Fruit fly (Drosophila melanogaster) whole organism, embryonic: ENCODE results near the gene Kr-h2.
A peak's percentile ranks its signal among the peaks of the same experiment; 100 is the strongest.

Source experiments
- Adf1 ChIP-seq: fragments of 200-800 bp; sonication (Bioruptor generic); IDR thresholded peaks from 2 replicates; pipeline ENCODE4 v1.3.6; 2022; ENCODE audit warnings: missing biosample characterization, missing genetic modification characterization
- C15 ChIP-seq: fragments of 200-800 bp; sonication (Bioruptor generic); IDR thresholded peaks from 3 replicates; pipeline ENCODE4 v1.3.6; 2022; ENCODE audit warnings: missing biosample characterization, missing genetic modification characterization
- CG12071 ChIP-seq: fragments of 200-800 bp; sonication (Bioruptor generic); optimal IDR thresholded peaks from 3 replicates; lab custom pipeline; 2018; ENCODE audit warnings: missing biosample characterization, mild to moderate bottlenecking, missing genetic modification characterization
- CG12104 ChIP-seq: fragments of 200-800 bp; sonication (Bioruptor generic); optimal IDR thresholded peaks from 3 replicates; lab custom pipeline; 2016; ENCODE audit warnings: missing biosample characterization, missing genetic modification characterization
- CG1233 ChIP-seq: fragments of 200-800 bp; sonication (Bioruptor generic); optimal IDR thresholded peaks from 4 replicates; lab custom pipeline; 2018; ENCODE audit warnings: missing biosample characterization, mild to moderate bottlenecking, missing genetic modification characterization
- CG13296 ChIP-seq: fragments of 200-800 bp; sonication (Bioruptor generic); optimal IDR thresholded peaks from 3 replicates; lab custom pipeline; 2018; ENCODE audit warnings: missing biosample characterization, mild to moderate bottlenecking, missing genetic modification characterization
- CG13775 ChIP-seq: fragments of 200-800 bp; sonication (Bioruptor generic); optimal IDR thresholded peaks from 3 replicates; lab custom pipeline; 2017; ENCODE audit warnings: missing biosample characterization, mild to moderate bottlenecking, missing genetic modification characterization
- CG15479 ChIP-seq: fragments of 200-800 bp; sonication (Bioruptor generic); optimal IDR thresholded peaks from 3 replicates; lab custom pipeline; 2019; ENCODE audit warnings: missing biosample characterization, mild to moderate bottlenecking, missing genetic modification characterization, moderate library complexity
- CG1602 ChIP-seq: fragments of 200-800 bp; sonication (Bioruptor generic); optimal IDR thresholded peaks from 3 replicates; lab custom pipeline; 2016; ENCODE audit warnings: missing biosample characterization, missing genetic modification characterization
- CG17385 ChIP-seq: fragments of 200-800 bp; sonication (Bioruptor generic); optimal IDR thresholded peaks from 3 replicates; lab custom pipeline; 2018; ENCODE audit warnings: missing biosample characterization, mild to moderate bottlenecking, missing genetic modification characterization
- CG18599 ChIP-seq: fragments of 200-800 bp; sonication (Bioruptor generic); optimal IDR thresholded peaks from 3 replicates; lab custom pipeline; 2017; ENCODE audit warnings: missing biosample characterization, missing genetic modification characterization, mild to moderate bottlenecking, moderate library complexity, missing genetic modification reagents
- CG2199 ChIP-seq: fragments of 200-800 bp; sonication (Bioruptor generic); IDR thresholded peaks from 3 replicates; pipeline ENCODE4 v1.3.6; 2022; ENCODE audit warnings: missing biosample characterization, missing genetic modification characterization
- CG2678 ChIP-seq: fragments of 200-800 bp; sonication (Bioruptor generic); optimal IDR thresholded peaks from 3 replicates; lab custom pipeline; 2019; ENCODE audit warnings: missing biosample characterization, mild to moderate bottlenecking, missing genetic modification characterization, moderate library complexity
- CG30403 ChIP-seq: fragments of 200-800 bp; sonication (Bioruptor generic); optimal IDR thresholded peaks from 3 replicates; lab custom pipeline; 2016; ENCODE audit warnings: missing biosample characterization, missing genetic modification characterization
- CG34422 ChIP-seq: fragments of 200-800 bp; sonication (Bioruptor generic); IDR thresholded peaks from 3 replicates; pipeline ENCODE4 v1.3.6; 2022; ENCODE audit warnings: missing biosample characterization, missing genetic modification characterization
- CG42726 ChIP-seq: fragments of 200-800 bp; sonication (Bioruptor generic); IDR thresholded peaks from 2 replicates; pipeline ENCODE4 v1.3.6; 2022; ENCODE audit warnings: missing biosample characterization, missing genetic modification characterization; ENCODE audit not compliant: partially characterized antibody
- CG4820 ChIP-seq: fragments of 200-800 bp; sonication (Bioruptor generic); optimal IDR thresholded peaks from 3 replicates; lab custom pipeline; 2016; ENCODE audit warnings: missing biosample characterization, missing genetic modification characterization
- CG5180 ChIP-seq: fragments of 200-800 bp; sonication (Bioruptor generic); optimal IDR thresholded peaks from 3 replicates; lab custom pipeline; 2017; ENCODE audit warnings: missing biosample characterization, missing genetic modification characterization, mild to moderate bottlenecking, moderate library complexity, missing genetic modification reagents
- CG6765 ChIP-seq: fragments of 200-800 bp; sonication (Bioruptor generic); optimal IDR thresholded peaks from 3 replicates; lab custom pipeline; 2017; ENCODE audit warnings: missing biosample characterization, mild to moderate bottlenecking, missing genetic modification characterization
- CG7745 ChIP-seq: fragments of 200-800 bp; sonication (Bioruptor generic); optimal IDR thresholded peaks from 2 replicates; lab custom pipeline; 2018; ENCODE audit warnings: missing biosample characterization, mild to moderate bottlenecking, missing genetic modification characterization, moderate library complexity
- Deaf1 ChIP-seq: fragments of 200-800 bp; optimal IDR thresholded peaks from 3 replicates; lab custom pipeline; 2019; ENCODE audit warnings: missing biosample characterization, mild to moderate bottlenecking, missing genetic modification characterization, moderate library complexity
- Drgx ChIP-seq: fragments of 200-800 bp; sonication (Bioruptor generic); IDR thresholded peaks from 2 replicates; pipeline ENCODE4 v1.3.6; 2022; ENCODE audit warnings: missing biosample characterization, missing genetic modification characterization
- Lim3 ChIP-seq: fragments of 200-800 bp; sonication (Bioruptor generic); IDR thresholded peaks from 2 replicates; pipeline ENCODE4 v1.3.6; 2022; ENCODE audit warnings: missing biosample characterization, missing genetic modification characterization
- Med ChIP-seq: fragments of 200-800 bp; sonication (Bioruptor generic); peaks from one replicate; lab custom pipeline; 2016; ENCODE audit warnings: missing biosample characterization, missing genetic modification characterization, mild to moderate bottlenecking, inconsistent platforms, moderate library complexity
- Myb ChIP-seq: fragments of 200-800 bp; sonication (Bioruptor generic); optimal IDR thresholded peaks from 2 replicates; lab custom pipeline; 2016; ENCODE audit warnings: missing biosample characterization, missing genetic modification characterization
- Ravus ChIP-seq: fragments of 200-800 bp; sonication (Bioruptor generic); IDR thresholded peaks from 2 replicates; pipeline ENCODE4 v1.3.6; 2022; ENCODE audit warnings: missing biosample characterization, missing genetic modification characterization
- Spps ChIP-seq: fragments of 200-800 bp; sonication (Bioruptor generic); optimal IDR thresholded peaks from 2 replicates; lab custom pipeline; 2018; ENCODE audit warnings: missing biosample characterization, mild to moderate bottlenecking, missing genetic modification characterization
- Taf1 ChIP-seq: fragments of 200-800 bp; sonication (Bioruptor generic); IDR thresholded peaks from 2 replicates; pipeline ENCODE4 v1.3.6; 2022; ENCODE audit warnings: missing biosample characterization, missing genetic modification characterization
- ab ChIP-seq: fragments of 200-800 bp; sonication (Bioruptor generic); optimal IDR thresholded peaks from 2 replicates; lab custom pipeline; 2016; ENCODE audit warnings: missing biosample characterization, missing genetic modification characterization
- ato ChIP-seq: fragments of 200-800 bp; sonication (Bioruptor generic); IDR thresholded peaks from 2 replicates; pipeline ENCODE4 v1.3.6; 2022; ENCODE audit warnings: missing biosample characterization, missing genetic modification characterization; ENCODE audit not compliant: partially characterized antibody
- cwo ChIP-seq: fragments of 200-800 bp; sonication (Bioruptor generic); optimal IDR thresholded peaks from 3 replicates; lab custom pipeline; 2017; ENCODE audit warnings: missing biosample characterization, missing genetic modification characterization, mild to moderate bottlenecking, moderate library complexity, missing genetic modification reagents
- dati ChIP-seq: fragments of 200-800 bp; sonication (Bioruptor generic); IDR thresholded peaks from 2 replicates; pipeline ENCODE4 v1.3.6; 2022; ENCODE audit warnings: missing biosample characterization, missing genetic modification characterization
- disco-r ChIP-seq: fragments of 200-800 bp; sonication (Bioruptor generic); optimal IDR thresholded peaks from 2 replicates; lab custom pipeline; 2016; ENCODE audit warnings: missing biosample characterization, missing genetic modification characterization
- gem ChIP-seq: fragments of 200-800 bp; sonication (Bioruptor generic); optimal IDR thresholded peaks from 2 replicates; lab custom pipeline; 2019; ENCODE audit warnings: missing biosample characterization, mild to moderate bottlenecking, missing genetic modification characterization, moderate library complexity
- gro ChIP-seq: fragments of 200-800 bp; sonication (Bioruptor generic); optimal IDR thresholded peaks from 2 replicates; lab custom pipeline; 2016; ENCODE audit warnings: missing biosample characterization, missing genetic modification characterization
- her ChIP-seq: fragments of 200-800 bp; sonication (Bioruptor generic); optimal IDR thresholded peaks from 2 replicates; lab custom pipeline; 2016; ENCODE audit warnings: missing biosample characterization, missing genetic modification characterization
- hth ChIP-seq: fragments of >200 bp; optimal IDR thresholded peaks from 2 replicates; lab custom pipeline; 2017; ENCODE audit warnings: inconsistent platforms
- insv ChIP-seq, 2 experiments: fragments of 200-800 bp; sonication (Bioruptor generic); optimal IDR thresholded peaks; 3 replicates each; lab custom pipeline; 2016 to 2018; ENCODE audit warnings: missing biosample characterization in 2 of 2, missing genetic modification characterization in 2 of 2
- jing ChIP-seq: fragments of 200-800 bp; sonication (Bioruptor generic); optimal IDR thresholded peaks from 2 replicates; lab custom pipeline; 2018; ENCODE audit warnings: missing biosample characterization, mild to moderate bottlenecking, missing genetic modification characterization
- nau ChIP-seq: fragments of 200-800 bp; sonication (Bioruptor generic); optimal IDR thresholded peaks from 3 replicates; lab custom pipeline; 2017; ENCODE audit warnings: missing biosample characterization, mild to moderate bottlenecking, missing genetic modification characterization, missing genetic modification reagents
- onecut ChIP-seq: fragments of 200-800 bp; sonication (Bioruptor generic); IDR thresholded peaks from 2 replicates; pipeline ENCODE4 v1.3.6; 2022; ENCODE audit warnings: missing biosample characterization, missing genetic modification characterization
- psq ChIP-seq: fragments of 200-800 bp; sonication (Bioruptor generic); optimal IDR thresholded peaks from 2 replicates; lab custom pipeline; 2017; ENCODE audit warnings: missing biosample characterization, missing genetic modification characterization
- pum ChIP-seq: fragments of 200-800 bp; sonication (Bioruptor generic); optimal IDR thresholded peaks from 2 replicates; lab custom pipeline; 2016; ENCODE audit warnings: missing biosample characterization, missing genetic modification characterization
- repo ChIP-seq: fragments of 200-800 bp; sonication (Bioruptor generic); optimal IDR thresholded peaks from 2 replicates; lab custom pipeline; 2016; ENCODE audit warnings: missing biosample characterization, missing genetic modification characterization
- sd ChIP-seq: fragments of 200-800 bp; sonication (Bioruptor generic); optimal IDR thresholded peaks from 3 replicates; lab custom pipeline; 2018; ENCODE audit warnings: missing biosample characterization, mild to moderate bottlenecking, missing genetic modification characterization, moderate library complexity
- sna ChIP-seq: fragments of 200-800 bp; sonication (Bioruptor generic); IDR thresholded peaks from 2 replicates; pipeline ENCODE4 v1.3.6; 2022; ENCODE audit warnings: missing biosample characterization, missing genetic modification characterization; ENCODE audit not compliant: partially characterized antibody
- tio ChIP-seq: fragments of 200-800 bp; sonication (Bioruptor generic); optimal IDR thresholded peaks from 2 replicates; lab custom pipeline; 2017; ENCODE audit warnings: missing biosample characterization, missing genetic modification characterization, inconsistent platforms
- tll ChIP-seq, 2 experiments: fragments of 200-800 bp in 1 of 2; fragments of >200 bp in 1 of 2; sonication (Bioruptor generic) in 1 of 2; optimal IDR thresholded peaks; 2 replicates each; lab custom pipeline; 2017 to 2019; ENCODE audit warnings: missing biosample characterization in 2 of 2, missing genetic modification characterization in 2 of 2, mild to moderate bottlenecking in 1 of 2, moderate library complexity in 1 of 2
- toy ChIP-seq: fragments of 200-800 bp; sonication (Bioruptor generic); IDR thresholded peaks from 2 replicates; pipeline ENCODE4 v1.3.6; 2022; ENCODE audit warnings: missing biosample characterization, missing genetic modification characterization
- wor ChIP-seq: fragments of 200-800 bp; sonication (Bioruptor generic); IDR thresholded peaks from 2 replicates; pipeline ENCODE4 v1.3.6; 2022; ENCODE audit warnings: missing biosample characterization, missing genetic modification characterization
- zf30C ChIP-seq: fragments of 200-800 bp; sonication (Bioruptor generic); optimal IDR thresholded peaks from 3 replicates; lab custom pipeline; 2018; ENCODE audit warnings: missing biosample characterization, mild to moderate bottlenecking, missing genetic modification characterization

Gene Kr-h2

dm6 chr2L:6065823-6066222 is 5.0 kb upstream of the Kr-h2 start, which contains the start of the genes Fbw5 and CG9147 (continued):
- TF ChIP-seq hth (lab: Kevin White, UChicago) (no peak), her (GFP tag; lab: Kevin White, UChicago) (peak; percentile 98), CG2199 (peak; percentile 98), CG30403 (GFP tag; lab: Kevin White, UChicago) (peak; percentile 100), C15 (GFP tag; lab: Robert Waterston, UW) (peak; percentile 98), CG1233 (GFP tag; lab: Kevin White, UChicago) (peak; percentile 99), Spps (peak; percentile 98), Med (peak; percentile 100), zf30C (GFP tag; lab: Kevin White, UChicago) (no peak), dati (GFP tag; lab: Robert Waterston, UW) (peak; percentile 98), CG17385 (GFP tag; lab: Kevin White, UChicago) (peak; percentile 100), insv (GFP tag; optimal IDR thresholded peaks at IDR 0.05; lab: Kevin White, UChicago) (peak; percentile 70), onecut (GFP tag; lab: Robert Waterston, UW) (peak; percentile 99), nau (GFP tag; lab: Kevin White, UChicago) (no peak), sd (tag; lab: Kevin White, UChicago) (peak; percentile 99), CG13296 (GFP tag; lab: Kevin White, UChicago) (peak; percentile 99), CG15479 (peak; percentile 80), Ravus (peak; percentile 99), wor (GFP tag; lab: Robert Waterston, UW) (peak; percentile 99), sna (GFP tag; lab: Robert Waterston, UW) (peak; percentile 62; the same call in 1 of the 2 replicates), psq (GFP tag; lab: Kevin White, UChicago) (peak; percentile 97), pum (peak; percentile 99), ato (no peak; the same call in 1 of the 2 replicates), repo (peak; percentile 99), Myb (peak; percentile 95), CG4820 (GFP tag; lab: Kevin White, UChicago) (peak; percentile 99), CG34422 (GFP tag; lab: Robert Waterston, UW) (peak; percentile 99), tll (GFP tag; optimal IDR thresholded peaks at IDR 0.05; lab: Kevin White, UChicago) (peak in 1 of 2 experiments; percentile 85), CG13775 (GFP tag; lab: Kevin White, UChicago) (peak; percentile 99), cwo (GFP tag; lab: Kevin White, UChicago) (peak; percentile 97), CG18599 (GFP tag; lab: Kevin White, UChicago) (peak; percentile 99), CG12104 (GFP tag; lab: Kevin White, UChicago) (peak; percentile 100), tio (peak; percentile 100), toy (GFP tag; lab: Robert Waterston, UW) (peak; percentile 97), jing (peak; percentile 100), CG12071 (peak; percentile 98), CG42726 (GFP tag; lab: Robert Waterston, UW) (no peak), disco-r (GFP tag; lab: Kevin White, UChicago) (peak; percentile 99), gem (tag; lab: Kevin White, UChicago) (peak; percentile 100), CG2678 (tag; lab: Kevin White, UChicago) (peak; percentile 100), CG6765 (GFP tag; lab: Kevin White, UChicago) (peak; percentile 93), Deaf1 (tag; lab: Kevin White, UChicago) (peak; percentile 92), ab (GFP tag; lab: Kevin White, UChicago) (peak; percentile 97), CG5180 (GFP tag; lab: Kevin White, UChicago) (peak; percentile 90), CG1602 (GFP tag; lab: Kevin White, UChicago) (peak; percentile 100), gro (GFP tag; lab: Kevin White, UChicago) (peak; percentile 100), Drgx (GFP tag; lab: Robert Waterston, UW) (peak; percentile 99), Lim3 (peak; percentile 98), Taf1 (GFP tag; lab: Robert Waterston, UW) (peak; percentile 99), Adf1 (GFP tag; lab: Robert Waterston, UW) (peak; percentile 93), CG7745 (tag; lab: Kevin White, UChicago) (peak; percentile 97)
